Fruit fly (Drosophila melanogaster) whole organism, embryonic: ENCODE measurements around the gene CG3651.

Experiments used
- Awh ChIP-seq: fragments of 200-800 bp; sonication (Bioruptor generic); IDR thresholded peaks from 2 replicates; pipeline ENCODE4, ENCODE4 v1.3.6; 2022; ENCODE audit warnings: missing biosample characterization, missing genetic modification characterization
- C15 ChIP-seq: fragments of 200-800 bp; sonication (Bioruptor generic); IDR thresholded peaks from 3 replicates; pipeline ENCODE4 v1.3.6; 2022; ENCODE audit warnings: missing biosample characterization, missing genetic modification characterization
- CG10209 ChIP-seq: fragments of 200-800 bp; sonication (Bioruptor generic); optimal IDR thresholded peaks from 3 replicates; lab custom pipeline; 2017; ENCODE audit warnings: missing biosample characterization, mild to moderate bottlenecking, missing genetic modification characterization, missing genetic modification reagents
- CG10321 ChIP-seq: fragments of 200-800 bp; sonication (Bioruptor generic); IDR thresholded peaks from 2 replicates; pipeline ENCODE4 v1.3.6; 2022; ENCODE audit warnings: missing biosample characterization, missing genetic modification characterization
- CG10366 ChIP-seq: fragments of 200-800 bp; sonication (Bioruptor generic); IDR thresholded peaks from 2 replicates; pipeline ENCODE4 v1.3.6; 2022; ENCODE audit warnings: missing biosample characterization, missing genetic modification characterization
- CG11456 ChIP-seq: fragments of 200-800 bp; sonication (Bioruptor generic); IDR thresholded peaks from 3 replicates; pipeline ENCODE4 v1.3.6; 2022; ENCODE audit warnings: missing biosample characterization, missing genetic modification characterization
- CG12071 ChIP-seq: fragments of 200-800 bp; sonication (Bioruptor generic); optimal IDR thresholded peaks from 3 replicates; lab custom pipeline; 2018; ENCODE audit warnings: missing biosample characterization, mild to moderate bottlenecking, missing genetic modification characterization
- CG12659 ChIP-seq: fragments of 200-800 bp; sonication (Bioruptor generic); optimal IDR thresholded peaks from 3 replicates; lab custom pipeline; 2017; ENCODE audit warnings: mild to moderate bottlenecking, missing biosample characterization, missing genetic modification reagents, missing genetic modification characterization
- CG12744 ChIP-seq: fragments of 200-800 bp; sonication (Bioruptor generic); optimal IDR thresholded peaks from 2 replicates; lab custom pipeline; 2016; ENCODE audit warnings: missing biosample characterization, missing genetic modification characterization
- CG17829 ChIP-seq: fragments of 200-800 bp; optimal IDR thresholded peaks from 2 replicates; lab custom pipeline; 2019; ENCODE audit warnings: missing biosample characterization, mild to moderate bottlenecking, missing genetic modification characterization, moderate library complexity
- CG18764 ChIP-seq: fragments of 200-800 bp; sonication (Bioruptor generic); optimal IDR thresholded peaks from 3 replicates; lab custom pipeline; 2016; ENCODE audit warnings: missing biosample characterization, missing genetic modification characterization
- CG2199 ChIP-seq: fragments of 200-800 bp; sonication (Bioruptor generic); IDR thresholded peaks from 3 replicates; pipeline ENCODE4 v1.3.6; 2022; ENCODE audit warnings: missing biosample characterization, missing genetic modification characterization
- CG2889 ChIP-seq: fragments of 200-800 bp; sonication (Bioruptor generic); IDR thresholded peaks from 3 replicates; pipeline ENCODE4 v1.3.6; 2022; ENCODE audit warnings: missing biosample characterization, missing genetic modification characterization
- CG4617 ChIP-seq: fragments of 200-800 bp; sonication (Bioruptor generic); optimal IDR thresholded peaks from 3 replicates; lab custom pipeline; 2016; ENCODE audit warnings: missing biosample characterization, missing genetic modification characterization, borderline replicate concordance
- CG4854 ChIP-seq: fragments of 200-800 bp; sonication (Bioruptor generic); optimal IDR thresholded peaks from 2 replicates; lab custom pipeline; 2016; ENCODE audit warnings: missing biosample characterization, missing genetic modification characterization, inconsistent platforms
- CG6175 ChIP-seq: fragments of 200-800 bp; sonication (Bioruptor generic); IDR thresholded peaks from 3 replicates; pipeline ENCODE4 v1.3.6; 2022; ENCODE audit warnings: missing biosample characterization, missing genetic modification characterization
- D19A ChIP-seq: fragments of 200-800 bp; optimal IDR thresholded peaks from 3 replicates; lab custom pipeline; 2019; ENCODE audit warnings: missing biosample characterization, mild to moderate bottlenecking, missing genetic modification characterization, moderate library complexity
- Ets97D ChIP-seq: fragments of 200-800 bp; sonication (Bioruptor generic); optimal IDR thresholded peaks from 3 replicates; lab custom pipeline; 2016; ENCODE audit warnings: missing biosample characterization, missing genetic modification characterization
- HLH4C ChIP-seq: fragments of 200-800 bp; sonication (Bioruptor generic); IDR thresholded peaks from 3 replicates; pipeline ENCODE4 v1.3.6; 2022; ENCODE audit warnings: missing biosample characterization, missing genetic modification characterization; ENCODE audit not compliant: partially characterized antibody
- HmgD ChIP-seq: fragments of 200-800 bp; sonication (Bioruptor generic); optimal IDR thresholded peaks from 3 replicates; lab custom pipeline; 2016; ENCODE audit warnings: missing biosample characterization, missing genetic modification characterization
- HmgZ ChIP-seq: fragments of 200-800 bp; sonication (Bioruptor generic); optimal IDR thresholded peaks from 2 replicates; lab custom pipeline; 2018; ENCODE audit warnings: missing biosample characterization, mild to moderate bottlenecking, missing genetic modification characterization
- Hr3 ChIP-seq: fragments of 200-800 bp; sonication (Bioruptor generic); optimal IDR thresholded peaks from 3 replicates; lab custom pipeline; 2016; ENCODE audit warnings: missing biosample characterization, missing genetic modification characterization
- Lim3 ChIP-seq: fragments of 200-800 bp; sonication (Bioruptor generic); IDR thresholded peaks from 2 replicates; pipeline ENCODE4 v1.3.6; 2022; ENCODE audit warnings: missing biosample characterization, missing genetic modification characterization
- Oli ChIP-seq: fragments of 200-800 bp; sonication (Bioruptor generic); optimal IDR thresholded peaks from 2 replicates; lab custom pipeline; 2018; ENCODE audit warnings: missing biosample characterization, mild to moderate bottlenecking, missing genetic modification characterization, moderate library complexity
- Six4 ChIP-seq: fragments of 200-800 bp; sonication (Bioruptor generic); optimal IDR thresholded peaks from 2 replicates; lab custom pipeline; 2016; ENCODE audit warnings: missing biosample characterization, missing genetic modification characterization
- Vsx1 ChIP-seq: fragments of 200-800 bp; sonication (Bioruptor generic); optimal IDR thresholded peaks from 2 replicates; lab custom pipeline; 2017; ENCODE audit warnings: missing biosample characterization, mild to moderate bottlenecking, missing genetic modification characterization, missing genetic modification reagents
- Xbp1 ChIP-seq: fragments of 200-800 bp; sonication (Bioruptor generic); optimal IDR thresholded peaks from 3 replicates; lab custom pipeline; 2016; ENCODE audit warnings: missing biosample characterization, mild to moderate bottlenecking, missing genetic modification characterization
- YL-1 ChIP-seq: fragments of 200-800 bp; sonication (Bioruptor generic); optimal IDR thresholded peaks from 3 replicates; lab custom pipeline; 2017; ENCODE audit warnings: missing biosample characterization, mild to moderate bottlenecking, missing genetic modification characterization
- ab ChIP-seq: fragments of 200-800 bp; sonication (Bioruptor generic); optimal IDR thresholded peaks from 2 replicates; lab custom pipeline; 2016; ENCODE audit warnings: missing biosample characterization, missing genetic modification characterization
- ap ChIP-seq: fragments of 200-800 bp; sonication (Bioruptor generic); IDR thresholded peaks from 2 replicates; pipeline ENCODE4 v1.3.6; 2022; ENCODE audit warnings: missing biosample characterization, missing genetic modification characterization
- chm ChIP-seq: fragments of 200-800 bp; sonication (Bioruptor generic); IDR thresholded peaks from 2 replicates; pipeline ENCODE4 v1.3.6; 2022; ENCODE audit warnings: missing biosample characterization, missing genetic modification characterization
- crol ChIP-seq: fragments of 200-800 bp; sonication (Bioruptor generic); IDR thresholded peaks from 2 replicates; pipeline ENCODE4 v1.3.6; 2022; ENCODE audit warnings: missing biosample characterization, missing genetic modification characterization
- cwo ChIP-seq: fragments of 200-800 bp; sonication (Bioruptor generic); optimal IDR thresholded peaks from 3 replicates; lab custom pipeline; 2017; ENCODE audit warnings: missing biosample characterization, missing genetic modification characterization, mild to moderate bottlenecking, moderate library complexity, missing genetic modification reagents
- dimm ChIP-seq: fragments of 200-800 bp; sonication (Bioruptor generic); IDR thresholded peaks from 2 replicates; pipeline ENCODE4 v1.3.6; 2022; ENCODE audit warnings: missing biosample characterization, missing genetic modification characterization
- eyg ChIP-seq: fragments of 200-800 bp; sonication (Bioruptor generic); optimal IDR thresholded peaks from 3 replicates; lab custom pipeline; 2016; ENCODE audit warnings: missing biosample characterization, missing genetic modification characterization
- fru ChIP-seq: fragments of >200 bp; optimal IDR thresholded peaks from 2 replicates; lab custom pipeline; 2017
- grn ChIP-seq: fragments of 200-800 bp; sonication (Bioruptor generic); optimal IDR thresholded peaks from 3 replicates; lab custom pipeline; 2017; ENCODE audit warnings: missing biosample characterization, missing genetic modification characterization
- h ChIP-seq: fragments of >200 bp; optimal IDR thresholded peaks from 2 replicates; lab custom pipeline; 2017
- ind ChIP-seq: fragments of 200-800 bp; sonication (Bioruptor generic); optimal IDR thresholded peaks from 3 replicates; lab custom pipeline; 2016; ENCODE audit warnings: missing biosample characterization, missing genetic modification characterization
- ken ChIP-seq: fragments of 200-800 bp; sonication (Bioruptor generic); IDR thresholded peaks from 3 replicates; pipeline ENCODE4 v1.3.6; 2022; ENCODE audit warnings: missing biosample characterization, missing genetic modification characterization
- lola ChIP-seq, 3 experiments: fragments of >200 bp in 2 of 3; fragments of 200-800 bp in 1 of 3; sonication (Bioruptor generic) in 1 of 3; optimal IDR thresholded peaks; 2 replicates each; lab custom pipeline; 2017 to 2019; ENCODE audit warnings: missing biosample characterization in 3 of 3, missing genetic modification characterization in 3 of 3, mild to moderate bottlenecking in 1 of 3, moderate library complexity in 1 of 3
- mirr ChIP-seq: fragments of 200-800 bp; sonication (Bioruptor generic); optimal IDR thresholded peaks from 3 replicates; lab custom pipeline; 2018; ENCODE audit warnings: missing biosample characterization, mild to moderate bottlenecking, missing genetic modification characterization
- mld ChIP-seq: fragments of 200-800 bp; sonication (Bioruptor generic); IDR thresholded peaks from 3 replicates; pipeline ENCODE4 v1.3.6; 2022; ENCODE audit warnings: missing biosample characterization, missing genetic modification characterization; ENCODE audit not compliant: partially characterized antibody
- nerfin-1 ChIP-seq: fragments of 200-800 bp; sonication (Bioruptor generic); optimal IDR thresholded peaks from 3 replicates; lab custom pipeline; 2019; ENCODE audit warnings: missing biosample characterization, mild to moderate bottlenecking, missing genetic modification characterization, moderate library complexity
- odd ChIP-seq: fragments of 200-800 bp; sonication (Bioruptor generic); optimal IDR thresholded peaks from 2 replicates; lab custom pipeline; 2017; ENCODE audit warnings: missing biosample characterization, mild to moderate bottlenecking, missing genetic modification characterization
- ranshi ChIP-seq: fragments of 200-800 bp; sonication (Bioruptor generic); IDR thresholded peaks from 2 replicates; pipeline ENCODE4 v1.3.6; 2022; ENCODE audit warnings: missing biosample characterization, missing genetic modification characterization
- schlank ChIP-seq: fragments of 200-800 bp; sonication (Bioruptor generic); optimal IDR thresholded peaks from 2 replicates; lab custom pipeline; 2018; ENCODE audit warnings: missing biosample characterization, mild to moderate bottlenecking, missing genetic modification characterization
- sob ChIP-seq: fragments of 200-800 bp; sonication (Bioruptor generic); IDR thresholded peaks from 2 replicates; pipeline ENCODE4 v1.3.6; 2022; ENCODE audit warnings: missing biosample characterization, missing genetic modification characterization
- tll ChIP-seq, 2 experiments: fragments of 200-800 bp in 1 of 2; fragments of >200 bp in 1 of 2; sonication (Bioruptor generic) in 1 of 2; optimal IDR thresholded peaks; 2 replicates each; lab custom pipeline; 2017 to 2019; ENCODE audit warnings: missing biosample characterization in 2 of 2, missing genetic modification characterization in 2 of 2, mild to moderate bottlenecking in 1 of 2, moderate library complexity in 1 of 2
- vnd ChIP-seq: fragments of 200-800 bp; sonication (Bioruptor generic); IDR thresholded peaks from 3 replicates; pipeline ENCODE4 v1.3.6; 2022; ENCODE audit warnings: missing biosample characterization, missing genetic modification characterization; ENCODE audit not compliant: partially characterized antibody
- zen2 ChIP-seq: fragments of 200-800 bp; sonication (Bioruptor generic); IDR thresholded peaks from 3 replicates; pipeline ENCODE4 v1.3.6; 2022; ENCODE audit warnings: missing biosample characterization, missing genetic modification characterization; ENCODE audit not compliant: partially characterized antibody

CG3651 gene

dm6 chr2L:22129581-22130300, 8.6 kb downstream of the CG3651 start, which contains the start of gene CycK (continued):
- TF ChIP-seq nerfin-1 (tag; lab: Kevin White, UChicago) (no peak), Lim3 (no peak), cwo (no peak), zen2 (GFP tag; lab: Robert Waterston, UW) (no peak), ab (GFP tag; lab: Kevin White, UChicago) (no peak), vnd (GFP tag; lab: Robert Waterston, UW) (no peak), lola (GFP tag; optimal IDR thresholded peaks at IDR 0.05; lab: Kevin White, UChicago) (peak in 1 of 3 experiments; percentile 37), Xbp1 (GFP tag; lab: Kevin White, UChicago) (peak; percentile 3), ranshi (GFP tag; lab: Robert Waterston, UW) (no peak), CG2889 (GFP tag; lab: Robert Waterston, UW) (no peak), odd (GFP tag; lab: Kevin White, UChicago) (no peak), C15 (GFP tag; lab: Robert Waterston, UW) (no peak), HLH4C (GFP tag; lab: Robert Waterston, UW) (0 out of 3 replicates have a peak, but pooled peaks have one; percentile 14), CG10209 (no peak), tll (GFP tag; optimal IDR thresholded peaks at IDR 0.05; lab: Kevin White, UChicago) (no peak), D19A (tag; lab: Kevin White, UChicago) (no peak), CG10366 (GFP tag; lab: Robert Waterston, UW) (no peak), ken (GFP tag; lab: Robert Waterston, UW) (no peak), CG18764 (GFP tag; lab: Kevin White, UChicago) (no peak), Vsx1 (GFP tag; lab: Kevin White, UChicago) (no peak), CG6175 (GFP tag; lab: Robert Waterston, UW) (no peak), ind (GFP tag; lab: Kevin White, UChicago) (no peak), CG11456 (no peak), Ets97D (peak; percentile 3), schlank (tag; lab: Kevin White, UChicago) (no peak), CG17829 (peak; percentile 1), CG4854 (GFP tag; lab: Kevin White, UChicago) (no peak), CG2199 (GFP tag; lab: Robert Waterston, UW) (0 out of 3 replicates have a peak, but pooled peaks have one; percentile 64), HmgD (GFP tag; lab: Kevin White, UChicago) (no peak), sob (GFP tag; lab: Robert Waterston, UW) (no peak), ap (no peak), Oli (tag; lab: Kevin White, UChicago) (peak; percentile 20), h (lab: Kevin White, UChicago) (no peak), CG4617 (GFP tag; lab: Kevin White, UChicago) (peak; percentile 66), Awh (GFP tag; lab: Robert Waterston, UW) (no peak), chm (GFP tag; lab: Robert Waterston, UW) (no peak), Hr3 (peak; percentile 24), HmgZ (tag; lab: Kevin White, UChicago) (peak; percentile 42), YL-1 (GFP tag; lab: Kevin White, UChicago) (peak; percentile 1), dimm (GFP tag; lab: Robert Waterston, UW) (no peak), eyg (GFP tag; lab: Kevin White, UChicago) (no peak), CG10321 (GFP tag; lab: Robert Waterston, UW) (no peak), CG12744 (no peak), fru (lab: Kevin White, UChicago) (no peak), mirr (GFP tag; lab: Kevin White, UChicago) (no peak), crol (GFP tag; lab: Robert Waterston, UW) (no peak), CG12659 (GFP tag; lab: Kevin White, UChicago) (peak; percentile 38), grn (GFP tag; lab: Kevin White, UChicago) (no peak), mld (GFP tag; lab: Robert Waterston, UW) (no peak), Six4 (no peak), CG12071 (GFP tag; lab: Kevin White, UChicago) (no peak)
